Fruit fly (Drosophila melanogaster) whole organism, embryonic: ENCODE measurements around the gene Lgr1.

Experiments
- ATbp ChIP-seq: fragments of 200-800 bp; sonication (Bioruptor generic); optimal IDR thresholded peaks from 2 replicates; lab custom pipeline; 2017; ENCODE audit warnings: missing biosample characterization, mild to moderate bottlenecking, missing genetic modification characterization, missing genetic modification reagents
- Bdp1 ChIP-seq: fragments of 200-800 bp; sonication (Bioruptor generic); optimal IDR thresholded peaks from 3 replicates; lab custom pipeline; 2016; ENCODE audit warnings: missing biosample characterization, missing genetic modification characterization
- Bgb ChIP-seq: fragments of 200-800 bp; sonication (Bioruptor generic); IDR thresholded peaks from 2 replicates; pipeline ENCODE4 v1.3.6; 2022; ENCODE audit warnings: missing biosample characterization, missing genetic modification characterization; ENCODE audit not compliant: partially characterized antibody
- CG11696 ChIP-seq: fragments of 200-800 bp; sonication (Bioruptor generic); IDR thresholded peaks from 2 replicates; pipeline ENCODE4 v1.3.6; 2022; ENCODE audit warnings: missing biosample characterization, missing genetic modification characterization
- CG13287 ChIP-seq: fragments of 200-800 bp; sonication (Bioruptor generic); IDR thresholded peaks from 2 replicates; pipeline ENCODE4 v1.3.6; 2022; ENCODE audit warnings: missing biosample characterization, missing genetic modification characterization; ENCODE audit not compliant: partially characterized antibody
- CG14965 ChIP-seq: fragments of 200-800 bp; sonication (Bioruptor generic); optimal IDR thresholded peaks from 2 replicates; lab custom pipeline; 2016; ENCODE audit warnings: missing biosample characterization, missing genetic modification characterization, borderline replicate concordance
- CG15011 ChIP-seq: fragments of 200-800 bp; sonication (Bioruptor generic); optimal IDR thresholded peaks from 3 replicates; lab custom pipeline; 2018; ENCODE audit warnings: missing biosample characterization, mild to moderate bottlenecking, missing genetic modification characterization
- CG16779 ChIP-seq: fragments of 200-800 bp; sonication (Bioruptor generic); IDR thresholded peaks from 2 replicates; pipeline ENCODE4 v1.3.6; 2022; ENCODE audit warnings: missing biosample characterization, missing genetic modification characterization
- CG17829 ChIP-seq: fragments of 200-800 bp; optimal IDR thresholded peaks from 2 replicates; lab custom pipeline; 2019; ENCODE audit warnings: missing biosample characterization, mild to moderate bottlenecking, missing genetic modification characterization, moderate library complexity
- CG30020 ChIP-seq: fragments of 200-800 bp; optimal IDR thresholded peaks from 2 replicates; lab custom pipeline; 2019; ENCODE audit warnings: missing biosample characterization, mild to moderate bottlenecking, missing genetic modification characterization, moderate library complexity
- CG30431 ChIP-seq: fragments of 200-800 bp; sonication (Bioruptor generic); optimal IDR thresholded peaks from 2 replicates; lab custom pipeline; 2017; ENCODE audit warnings: missing biosample characterization, missing genetic modification characterization
- CG31224 ChIP-seq: fragments of 200-800 bp; sonication (Bioruptor generic); IDR thresholded peaks from 2 replicates; pipeline ENCODE4 v1.3.6; 2022; ENCODE audit warnings: missing biosample characterization, missing genetic modification characterization
- CG32767 ChIP-seq: fragments of 200-800 bp; sonication (Bioruptor generic); IDR thresholded peaks from 2 replicates; pipeline ENCODE4 v1.3.6; 2022; ENCODE audit warnings: missing biosample characterization, missing genetic modification characterization
- CG33213 ChIP-seq: fragments of 200-800 bp; sonication (Bioruptor generic); optimal IDR thresholded peaks from 3 replicates; lab custom pipeline; 2016; ENCODE audit warnings: missing biosample characterization, missing genetic modification characterization
- CG34376 ChIP-seq: fragments of 200-800 bp; sonication (Bioruptor generic); optimal IDR thresholded peaks from 2 replicates; lab custom pipeline; 2018; ENCODE audit warnings: missing biosample characterization, mild to moderate bottlenecking, missing genetic modification characterization
- CG4282 ChIP-seq: fragments of 200-800 bp; sonication (Bioruptor generic); optimal IDR thresholded peaks from 2 replicates; lab custom pipeline; 2016; ENCODE audit warnings: missing biosample characterization, missing genetic modification characterization
- CG6654 ChIP-seq: fragments of 200-800 bp; sonication (Bioruptor generic); optimal IDR thresholded peaks from 2 replicates; lab custom pipeline; 2017; ENCODE audit warnings: missing biosample characterization, mild to moderate bottlenecking, missing genetic modification characterization
- CG7745 ChIP-seq: fragments of 200-800 bp; sonication (Bioruptor generic); optimal IDR thresholded peaks from 2 replicates; lab custom pipeline; 2018; ENCODE audit warnings: missing biosample characterization, mild to moderate bottlenecking, missing genetic modification characterization, moderate library complexity
- CG7839 ChIP-seq: fragments of 200-800 bp; sonication (Bioruptor generic); optimal IDR thresholded peaks from 3 replicates; lab custom pipeline; 2018; ENCODE audit warnings: missing biosample characterization, mild to moderate bottlenecking, missing genetic modification characterization, moderate library complexity
- CG8281 ChIP-seq: fragments of 200-800 bp; sonication (Bioruptor generic); optimal IDR thresholded peaks from 2 replicates; lab custom pipeline; 2018; ENCODE audit warnings: missing biosample characterization, mild to moderate bottlenecking, missing genetic modification characterization, moderate library complexity
- CG8478 ChIP-seq: fragments of >200 bp; optimal IDR thresholded peaks from 2 replicates; lab custom pipeline; 2018
- CrebB ChIP-seq: fragments of 200-800 bp; sonication (Bioruptor generic); optimal IDR thresholded peaks from 3 replicates; lab custom pipeline; 2018; ENCODE audit warnings: missing biosample characterization, mild to moderate bottlenecking, missing genetic modification characterization
- Dll ChIP-seq: fragments of 200-800 bp; sonication (Bioruptor generic); IDR thresholded peaks from 4 replicates; pipeline ENCODE4 v1.3.6; 2022; ENCODE audit warnings: missing biosample characterization, missing genetic modification characterization; ENCODE audit not compliant: partially characterized antibody
- GATAe ChIP-seq: fragments of 200-800 bp; sonication (Bioruptor generic); conservative IDR thresholded peaks from 2 replicates; pipeline ENCODE4 v1.3.6; 2022; ENCODE audit warnings: missing biosample characterization, missing genetic modification characterization
- H15 ChIP-seq: fragments of 200-800 bp; sonication (Bioruptor generic); IDR thresholded peaks from 3 replicates; pipeline ENCODE4 v1.3.6; 2022; ENCODE audit warnings: missing biosample characterization, missing genetic modification characterization
- Mad ChIP-seq: fragments of 200-800 bp; sonication (Bioruptor generic); optimal IDR thresholded peaks from 2 replicates; lab custom pipeline; 2016; ENCODE audit warnings: missing biosample characterization, missing genetic modification characterization
- NC2β ChIP-seq: fragments of 200-800 bp; sonication (Bioruptor generic); optimal IDR thresholded peaks from 2 replicates; lab custom pipeline; 2016; ENCODE audit warnings: missing biosample characterization, missing genetic modification characterization
- Ravus ChIP-seq: fragments of 200-800 bp; sonication (Bioruptor generic); IDR thresholded peaks from 2 replicates; pipeline ENCODE4 v1.3.6; 2022; ENCODE audit warnings: missing biosample characterization, missing genetic modification characterization
- Trl ChIP-seq, 3 experiments: fragments of >200 bp in 2 of 3; fragments of 200-800 bp in 1 of 3; sonication (Bioruptor generic) in 1 of 3; optimal IDR thresholded peaks; 2 replicates in 1 of 3; 3 replicates in 2 of 3; lab custom pipeline; 2016 to 2017; ENCODE audit warnings: missing biosample characterization in 1 of 3, missing genetic modification characterization in 1 of 3
- al ChIP-seq: fragments of 200-800 bp; sonication (Bioruptor generic); IDR thresholded peaks from 2 replicates; pipeline ENCODE4 v1.3.6; 2022; ENCODE audit warnings: missing biosample characterization, missing genetic modification characterization
- bcd ChIP-seq: fragments of 200-800 bp; sonication (Bioruptor generic); optimal IDR thresholded peaks from 2 replicates; lab custom pipeline; 2017; ENCODE audit warnings: missing biosample characterization, mild to moderate bottlenecking, missing genetic modification characterization
- cg ChIP-seq: fragments of 200-800 bp; sonication (Bioruptor generic); optimal IDR thresholded peaks from 3 replicates; lab custom pipeline; 2019; ENCODE audit warnings: missing biosample characterization, mild to moderate bottlenecking, missing genetic modification characterization, moderate library complexity
- dimm ChIP-seq: fragments of 200-800 bp; sonication (Bioruptor generic); IDR thresholded peaks from 2 replicates; pipeline ENCODE4 v1.3.6; 2022; ENCODE audit warnings: missing biosample characterization, missing genetic modification characterization
- dpn ChIP-seq, 2 experiments: fragments of 200-800 bp; sonication (Bioruptor generic); optimal IDR thresholded peaks; 3 replicates each; lab custom pipeline; 2016; ENCODE audit warnings: missing biosample characterization in 2 of 2, missing genetic modification characterization in 2 of 2
- dysf ChIP-seq: fragments of 200-800 bp; sonication (Bioruptor generic); IDR thresholded peaks from 3 replicates; pipeline ENCODE4 v1.3.6; 2022; ENCODE audit warnings: missing biosample characterization, missing genetic modification characterization
- fru ChIP-seq: fragments of >200 bp; optimal IDR thresholded peaks from 2 replicates; lab custom pipeline; 2017
- gce ChIP-seq: fragments of 200-800 bp; sonication (Bioruptor generic); IDR thresholded peaks from 3 replicates; pipeline ENCODE4 v1.3.6; 2022; ENCODE audit warnings: missing biosample characterization, missing genetic modification characterization
- gfzf ChIP-seq: fragments of 200-800 bp; sonication (Bioruptor generic); optimal IDR thresholded peaks from 2 replicates; lab custom pipeline; 2016; ENCODE audit warnings: missing biosample characterization, mild to moderate bottlenecking, missing genetic modification characterization, moderate library complexity
- grau ChIP-seq: fragments of 200-800 bp; optimal IDR thresholded peaks from 3 replicates; lab custom pipeline; 2019; ENCODE audit warnings: missing biosample characterization, mild to moderate bottlenecking, missing genetic modification characterization, moderate library complexity
- inv ChIP-seq: fragments of 200-800 bp; sonication (Bioruptor generic); IDR thresholded peaks from 2 replicates; pipeline ENCODE4 v1.3.6; 2022; ENCODE audit warnings: missing biosample characterization, missing genetic modification characterization; ENCODE audit not compliant: partially characterized antibody
- slou ChIP-seq: fragments of 200-800 bp; sonication (Bioruptor generic); optimal IDR thresholded peaks from 3 replicates; lab custom pipeline; 2016; ENCODE audit warnings: missing biosample characterization, missing genetic modification characterization
- sr ChIP-seq: fragments of 200-800 bp; sonication (Bioruptor generic); IDR thresholded peaks from 3 replicates; pipeline ENCODE4 v1.3.6; 2022; ENCODE audit warnings: missing biosample characterization, missing genetic modification characterization
- stc ChIP-seq: fragments of 200-800 bp; sonication (Bioruptor generic); IDR thresholded peaks from 2 replicates; pipeline ENCODE4 v1.3.6; 2022; ENCODE audit warnings: missing biosample characterization, missing genetic modification characterization
- tna ChIP-seq: fragments of 200-800 bp; sonication (Bioruptor generic); IDR thresholded peaks from 2 replicates; pipeline ENCODE4 v1.3.6; 2022; ENCODE audit warnings: missing biosample characterization, missing genetic modification characterization; ENCODE audit not compliant: partially characterized antibody
- vvl ChIP-seq: fragments of 200-800 bp; sonication (Bioruptor generic); IDR thresholded peaks from 2 replicates; pipeline ENCODE4 v1.3.6; 2022; ENCODE audit warnings: missing biosample characterization, missing genetic modification characterization
- zfh2 ChIP-seq: fragments of 200-800 bp; sonication (Bioruptor generic); optimal IDR thresholded peaks from 2 replicates; lab custom pipeline; 2016; ENCODE audit warnings: missing biosample characterization, missing genetic modification characterization

Gene Lgr1

dm6 chr3R:17703024-17703690 lies 22.4 kb upstream of the Lgr1 start (continued):
- TF ChIP-seq CG13287 (GFP tag; lab: Robert Waterston, UW) (no peak), Bgb (GFP tag; lab: Robert Waterston, UW) (no peak), grau (peak; percentile 48), sr (no peak), slou (GFP tag; lab: Kevin White, UChicago) (no peak), dimm (no peak), CG30431 (GFP tag; lab: Kevin White, UChicago) (no peak), CG4282 (GFP tag; lab: Kevin White, UChicago) (no peak), CG34376 (no peak)
- TF ChIP-seq, all 482 proteins: peak for 40

- TF ChIP-seq CG4282 (GFP tag; lab: Kevin White, UChicago): peak; percentile 97
- peak; percentile 99 for TF ChIP-seq ATbp (GFP tag; lab: Kevin White, UChicago)
- TF ChIP-seq inv (GFP tag; lab: Robert Waterston, UW): no peak
- no peak for TF ChIP-seq tna (GFP tag; lab: Robert Waterston, UW)
- peak; percentile 33 for TF ChIP-seq gfzf (GFP tag; lab: Kevin White, UChicago)
- TF ChIP-seq stc (GFP tag; lab: Robert Waterston, UW): peak; percentile 99
- TF ChIP-seq Bgb (GFP tag; lab: Robert Waterston, UW): no peak; the same call in 1 of the 2 replicates
- peak; percentile 98 for TF ChIP-seq zfh2 (GFP tag; lab: Kevin White, UChicago)
- peak; percentile 97 for TF ChIP-seq CG11696 (GFP tag; lab: Robert Waterston, UW)
- peak; percentile 98 for TF ChIP-seq CG15011 (GFP tag; lab: Kevin White, UChicago)
- peak; percentile 99 for TF ChIP-seq NC2β (GFP tag; lab: Kevin White, UChicago)
- TF ChIP-seq CG6654 (GFP tag; lab: Kevin White, UChicago): peak; percentile 94
- peak; percentile 99 for TF ChIP-seq dpn (GFP tag; optimal IDR thresholded peaks at IDR 0.05; lab: Kevin White, UChicago)
- peak; percentile 98 for TF ChIP-seq al (GFP tag; lab: Robert Waterston, UW)
- no peak for TF ChIP-seq Trl (optimal IDR thresholded peaks at IDR 0.05; lab: Kevin White, UChicago)
- TF ChIP-seq Trl (GFP tag; optimal IDR thresholded peaks at IDR 0.05; lab: Kevin White, UChicago): peak; percentile 99
- TF ChIP-seq H15 (GFP tag; lab: Robert Waterston, UW): peak; percentile 99
- peak; percentile 99 for TF ChIP-seq dysf (GFP tag; lab: Robert Waterston, UW)
- TF ChIP-seq fru: no peak
- TF ChIP-seq CG14965 (GFP tag; lab: Kevin White, UChicago): peak; percentile 92
- peak; percentile 97 for TF ChIP-seq CG31224 (GFP tag; lab: Robert Waterston, UW)
- TF ChIP-seq CrebB (tag; lab: Kevin White, UChicago): peak; percentile 97
- peak; percentile 98 for TF ChIP-seq CG16779 (GFP tag; lab: Robert Waterston, UW)
- no peak for TF ChIP-seq CG8478 (lab: Kevin White, UChicago)
- peak; percentile 98 for TF ChIP-seq Ravus (GFP tag; lab: Robert Waterston, UW)
- TF ChIP-seq GATAe (GFP tag; lab: Robert Waterston, UW): peak; percentile 97
- peak; percentile 95 for TF ChIP-seq Bdp1 (GFP tag; lab: Kevin White, UChicago)
- TF ChIP-seq gce (GFP tag; lab: Robert Waterston, UW): peak; percentile 99
- TF ChIP-seq dimm: peak; percentile 98
- TF ChIP-seq CG8281 (tag; lab: Kevin White, UChicago): peak; percentile 91
- peak; percentile 99 for TF ChIP-seq bcd (GFP tag; lab: Kevin White, UChicago)
- peak; percentile 99 for TF ChIP-seq CG33213 (GFP tag; lab: Kevin White, UChicago)
- TF ChIP-seq CG30020 (tag; lab: Kevin White, UChicago): peak; percentile 80
- TF ChIP-seq Mad (GFP tag; lab: Kevin White, UChicago): peak; percentile 99
- TF ChIP-seq CG17829: peak; percentile 99
- TF ChIP-seq CG7839 (tag; lab: Kevin White, UChicago): peak; percentile 99
- TF ChIP-seq CG7745 (tag; lab: Kevin White, UChicago): peak; percentile 81
- TF ChIP-seq cg: peak; percentile 45
- TF ChIP-seq vvl (GFP tag; lab: Robert Waterston, UW): peak; percentile 99
- peak; percentile 99 for TF ChIP-seq CG32767 (GFP tag; lab: Robert Waterston, UW)
- TF ChIP-seq Dll (GFP tag; lab: Robert Waterston, UW): no peak
These were observed 21.7 kb upstream of the Lgr1 start for dm6 chr3R:17703691-17704537.
